Worm (Caenorhabditis elegans): ENCODE results near the gene str-253.

- TF ChIP-seq ama-1 (optimal IDR thresholded peaks at IDR 0.05) = no peak
- TF ChIP-seq aly-1 (tag; optimal IDR thresholded peaks at IDR 0.05) = no peak
- TF ChIP-seq flt-1 (GFP tag; IDR thresholded peaks at IDR 0.05) = no peak
- TF ChIP-seq sea-1 (GFP tag; conservative IDR thresholded peaks at IDR 0.05) = no peak
- no peak for TF ChIP-seq hmg-4 (GFP tag; optimal IDR thresholded peaks at IDR 0.05)
- no peak for TF ChIP-seq ceh-36 (tag; optimal IDR thresholded peaks at IDR 0.05)
- TF ChIP-seq F13C5.2 (tag; optimal IDR thresholded peaks at IDR 0.05) = no peak
Measured at ce11 chrV:2249310-2249709, 5.1 kb downstream of the str-253 start, which contains the start of gene cyp-33C6.

All from whole organism, early embryonic.